Worm (Caenorhabditis elegans) whole organism, L3 larva: ENCODE results near the gene ppm-2.

Experiments
- R02D3.7 ChIP-seq: fragments of 150-350 bp; optimal IDR thresholded peaks from 2 replicates; lab custom pipeline; 2014; ENCODE audit warnings: missing biosample characterization, missing genetic modification characterization
- unc-62 ChIP-seq: fragments of 150-350 bp; sonication (generic microtip); optimal IDR thresholded peaks from 4 replicates; lab custom pipeline; 2014; ENCODE audit warnings: missing biosample characterization, missing genetic modification reagents, missing genetic modification characterization

DNA sequence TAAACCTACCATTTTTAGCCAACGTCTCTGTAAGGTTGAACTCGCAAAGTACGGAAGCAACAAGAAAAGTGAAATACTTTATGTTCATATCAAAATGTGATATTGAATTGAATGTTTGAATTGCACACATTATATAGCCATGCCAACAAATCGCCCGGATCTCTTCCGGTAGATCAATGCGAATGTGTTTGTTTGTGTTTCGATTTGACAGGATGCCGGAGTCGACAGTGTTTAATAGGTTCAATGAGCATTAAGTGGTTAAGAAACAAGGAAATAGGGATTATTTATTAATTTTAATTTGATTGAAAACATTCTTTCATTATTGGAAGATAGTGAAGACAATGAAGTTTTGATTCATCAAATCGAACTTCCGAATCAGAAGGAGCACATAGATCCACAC is 4.0 kb upstream of the ppm-2 start, which contains the start of gene pqn-29:
- TF ChIP-seq R02D3.7: no peak
- no peak for TF ChIP-seq unc-62 (GFP tag; lab: Kevin White, UChicago)
